Worm (Caenorhabditis elegans): Measurements from ENCODE around the gene F22F7.3.

F22F7.3 gene

ce11 chrV:2110368-2110767 is at the start of gene F22F7.3:
Gene F22F7.3, plus strand, starts transcription at chrV:2110668.
- TF ChIP-seq lin-39 (tag; optimal IDR thresholded peaks at IDR 0.05) = no peak
- TF ChIP-seq nhr-12 (tag; optimal IDR thresholded peaks at IDR 0.05) = no peak
- no peak for TF ChIP-seq ZK546.5 (tag; optimal IDR thresholded peaks at IDR 0.05)
- no peak for TF ChIP-seq nhr-23 (tag; optimal IDR thresholded peaks at IDR 0.05)
- TF ChIP-seq pqm-1 (tag; optimal IDR thresholded peaks at IDR 0.05) = no peak
- TF ChIP-seq nhr-67 (tag; optimal IDR thresholded peaks at IDR 0.05) = no peak
- no peak for TF ChIP-seq elt-3 (tag; optimal IDR thresholded peaks at IDR 0.05)
- no peak for TF ChIP-seq nhr-237 (tag; optimal IDR thresholded peaks at IDR 0.05)
- no peak for TF ChIP-seq fos-1 (tag; optimal IDR thresholded peaks at IDR 0.05)
- no peak for TF ChIP-seq elt-1 (tag; optimal IDR thresholded peaks at IDR 0.05)
- no peak for TF ChIP-seq ama-1 (optimal IDR thresholded peaks at IDR 0.05)
- TF ChIP-seq ceh-28 (tag; optimal IDR thresholded peaks at IDR 0.05) = no peak
- no peak for TF ChIP-seq fkh-2 (tag; optimal IDR thresholded peaks at IDR 0.05)
- TF ChIP-seq aly-2 (tag; optimal IDR thresholded peaks at IDR 0.05) = no peak
- no peak for TF ChIP-seq pha-4 (tag; optimal IDR thresholded peaks at IDR 0.05)
- TF ChIP-seq ceh-9 (tag; optimal IDR thresholded peaks at IDR 0.05) = no peak

ce11 chrV:2066780-2067179 is 43.7 kb upstream of the F22F7.3 start, which contains the start of gene nhr-86:
Gene nhr-86, minus strand, starts transcription at chrV:2066850.
- TF ChIP-seq nhr-23 (tag; optimal IDR thresholded peaks at IDR 0.05) (no peak), elt-2 (tag; optimal IDR thresholded peaks at IDR 0.05) (peak; percentile 59), lsy-12 (tag; optimal IDR thresholded peaks at IDR 0.05) (no peak), nfya-1 (tag; optimal IDR thresholded peaks at IDR 0.05; ENCODE audit: insufficient read depth) (peak; percentile 18), hmg-11 (tag; optimal IDR thresholded peaks at IDR 0.05) (peak; percentile 34), ZK546.5 (tag; optimal IDR thresholded peaks at IDR 0.05) (no peak), elt-1 (tag; optimal IDR thresholded peaks at IDR 0.05) (no peak), nhr-77 (tag; optimal IDR thresholded peaks at IDR 0.05) (no peak), pha-4 (tag; optimal IDR thresholded peaks at IDR 0.05) (no peak), egl-5 (tag; optimal IDR thresholded peaks at IDR 0.05) (no peak), pqm-1 (tag; optimal IDR thresholded peaks at IDR 0.05) (no peak), fkh-2 (tag; optimal IDR thresholded peaks at IDR 0.05) (no peak), lin-39 (tag; optimal IDR thresholded peaks at IDR 0.05) (no peak)

- no peak for TF ChIP-seq jun-1 (tag; optimal IDR thresholded peaks at IDR 0.05)
- no peak for TF ChIP-seq ceh-28 (tag; optimal IDR thresholded peaks at IDR 0.05)
- no peak for TF ChIP-seq daf-12 (tag; optimal IDR thresholded peaks at IDR 0.05)
- no peak for TF ChIP-seq nhr-25 (tag; optimal IDR thresholded peaks at IDR 0.05)
- TF ChIP-seq ceh-9 (tag; optimal IDR thresholded peaks at IDR 0.05) = no peak
- no peak for TF ChIP-seq nhr-23 (tag; optimal IDR thresholded peaks at IDR 0.05)
- no peak for TF ChIP-seq zag-1 (tag; optimal IDR thresholded peaks at IDR 0.05)
- TF ChIP-seq tbx-2 (tag; optimal IDR thresholded peaks at IDR 0.05) = no peak
- no peak for TF ChIP-seq nfya-1 (tag; optimal IDR thresholded peaks at IDR 0.05; ENCODE audit: insufficient read depth)
- no peak for TF ChIP-seq aly-2 (tag; optimal IDR thresholded peaks at IDR 0.05)
- TF ChIP-seq nhr-67 (tag; optimal IDR thresholded peaks at IDR 0.05) = no peak
- no peak for TF ChIP-seq nhr-11 (tag; optimal IDR thresholded peaks at IDR 0.05)
- TF ChIP-seq R02D3.7 (tag; optimal IDR thresholded peaks at IDR 0.05) = no peak
- TF ChIP-seq nhr-43 (tag; optimal IDR thresholded peaks at IDR 0.05; ENCODE audit: poor library complexity, severe bottlenecking) = no peak
Observed at ce11 chrV:2067419-2067818, 43.0 kb upstream of the F22F7.3 start.

DNA sequence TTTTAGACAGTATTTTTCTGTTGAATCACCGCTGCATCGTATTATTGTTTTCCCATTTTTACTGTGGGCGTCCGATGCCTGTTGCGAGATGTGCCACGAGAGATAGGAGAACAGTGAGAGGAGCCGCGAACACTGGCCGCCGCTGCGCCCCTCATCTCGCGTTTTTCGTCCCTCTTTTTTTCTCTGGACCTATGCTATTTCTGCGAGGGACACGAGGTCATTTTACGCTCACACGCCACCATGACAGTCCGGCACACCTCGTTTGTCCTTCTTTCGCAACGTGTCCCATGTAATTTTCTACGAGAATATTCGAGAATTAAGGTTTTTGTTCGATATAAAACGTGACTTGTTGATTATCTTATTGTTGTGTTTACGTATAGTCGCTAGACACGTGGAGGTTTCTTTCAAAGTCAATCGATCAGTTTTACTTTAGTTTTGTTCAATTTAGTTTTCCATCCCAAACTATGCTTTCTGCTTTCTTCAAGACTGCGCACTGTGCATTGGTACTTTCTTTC is 42.4 kb upstream of the F22F7.3 start, which contains the start of gene lbp-9:
Gene lbp-9 (plus strand): TSS at position 465 of the 515 bp plus-strand sequence.
- TF ChIP-seq unc-62 (GFP tag; optimal IDR thresholded peaks at IDR 0.05) (no peak), ceh-28 (tag; optimal IDR thresholded peaks at IDR 0.05) (peak; percentile 10), snpc-4 (tag; optimal IDR thresholded peaks at IDR 0.05) (peak; percentile 24), nhr-12 (tag; optimal IDR thresholded peaks at IDR 0.05) (no peak), lin-39 (tag; optimal IDR thresholded peaks at IDR 0.05) (peak; percentile 56), nfya-1 (tag; optimal IDR thresholded peaks at IDR 0.05; ENCODE audit: insufficient read depth) (peak; percentile 55), nhr-67 (tag; optimal IDR thresholded peaks at IDR 0.05) (no peak), zag-1 (tag; optimal IDR thresholded peaks at IDR 0.05) (no peak), nhr-237 (tag; optimal IDR thresholded peaks at IDR 0.05) (no peak), hmg-11 (tag; optimal IDR thresholded peaks at IDR 0.05) (peak; percentile 25), elt-1 (tag; optimal IDR thresholded peaks at IDR 0.05) (no peak), ceh-9 (tag; optimal IDR thresholded peaks at IDR 0.05) (no peak), pha-4 (tag; optimal IDR thresholded peaks at IDR 0.05) (peak; percentile 11), ama-1 (optimal IDR thresholded peaks at IDR 0.05) (no peak), nhr-23 (tag; optimal IDR thresholded peaks at IDR 0.05) (peak; percentile 12), elt-3 (tag; optimal IDR thresholded peaks at IDR 0.05) (no peak), ceh-16 (tag; optimal IDR thresholded peaks at IDR 0.05) (no peak), elt-2 (tag; optimal IDR thresholded peaks at IDR 0.05) (no peak), lin-15B (tag; optimal IDR thresholded peaks at IDR 0.05) (peak; percentile 3), nhr-25 (tag; optimal IDR thresholded peaks at IDR 0.05) (peak; percentile 94), aly-2 (tag; optimal IDR thresholded peaks at IDR 0.05) (no peak), egl-5 (tag; optimal IDR thresholded peaks at IDR 0.05) (peak; percentile 20), fkh-2 (tag; optimal IDR thresholded peaks at IDR 0.05) (no peak), ztf-11 (tag; optimal IDR thresholded peaks at IDR 0.05) (no peak)
